Fruit fly (Drosophila melanogaster): Measurements from ENCODE around the gene Ugt307A1.

Ugt307A1 gene

DNA sequence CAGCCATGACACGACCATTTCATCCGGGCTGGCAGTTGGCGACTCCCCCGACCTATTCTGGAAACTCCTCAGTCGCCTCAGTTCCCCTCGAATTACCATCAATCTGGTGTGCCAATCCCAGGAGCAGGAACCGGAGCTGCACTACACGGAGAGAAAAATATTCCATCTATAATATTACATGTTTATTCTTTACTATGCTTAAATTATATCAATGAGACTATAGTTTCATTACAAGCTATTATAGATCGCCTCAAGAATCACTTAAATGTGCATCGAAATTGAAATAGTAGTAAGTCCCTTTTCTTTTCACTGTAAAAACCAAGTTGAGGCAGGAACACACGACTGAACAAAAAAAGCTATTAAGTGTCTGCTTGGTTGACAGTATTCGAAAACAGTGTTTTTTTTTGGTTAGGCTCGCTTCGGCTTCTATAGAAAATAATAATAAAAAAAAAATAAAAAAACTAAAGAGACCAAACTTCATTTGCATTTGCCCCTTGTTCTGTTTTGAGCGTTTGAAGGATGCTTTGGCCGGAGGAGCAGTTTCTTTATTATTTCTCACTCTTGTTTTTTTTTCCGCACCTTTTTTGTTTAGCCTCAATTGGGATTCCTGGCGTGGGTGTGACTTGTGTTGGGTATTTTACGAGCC, 8.4 kb downstream of the Ugt307A1 start (continued):
- TF ChIP-seq Ets96B (tag; optimal IDR thresholded peaks at IDR 0.05) (peak; percentile 94), dac (GFP tag; optimal IDR thresholded peaks at IDR 0.05) (peak; percentile 36), Hr4 (GFP tag; optimal IDR thresholded peaks at IDR 0.05) (peak; percentile 72), CG3032 (tag; optimal IDR thresholded peaks at IDR 0.05) (peak; percentile 89), Eip75B (GFP tag; optimal IDR thresholded peaks at IDR 0.05) (peak; percentile 85), CG1621 (tag; optimal IDR thresholded peaks at IDR 0.05) (peak; percentile 92), CG6276 (GFP tag; optimal IDR thresholded peaks at IDR 0.05) (peak; percentile 44), CG3919 (GFP tag; optimal IDR thresholded peaks at IDR 0.05) (peak; percentile 84), svp (GFP tag) (peak; percentile 71), CG16779 (tag; optimal IDR thresholded peaks at IDR 0.05) (peak; percentile 66), lz (GFP tag; optimal IDR thresholded peaks at IDR 0.05) (peak; percentile 61), Smox (GFP tag; optimal IDR thresholded peaks at IDR 0.05) (peak; percentile 42), esn (GFP tag; optimal IDR thresholded peaks at IDR 0.05) (peak; percentile 65), CG7368 (GFP tag; optimal IDR thresholded peaks at IDR 0.05) (peak; percentile 56), fkh (GFP tag; optimal IDR thresholded peaks at IDR 0.05) (no peak), Ets21C (GFP tag; optimal IDR thresholded peaks at IDR 0.05) (peak; percentile 30), CG34406 (GFP tag; optimal IDR thresholded peaks at IDR 0.05) (peak; percentile 72), CG32006 (GFP tag; optimal IDR thresholded peaks at IDR 0.05) (peak; percentile 80), Gug (GFP tag; IDR thresholded peaks at IDR 0.05) (peak; percentile 69; the same call in 1 of the 2 replicates), Met (GFP tag; optimal IDR thresholded peaks at IDR 0.05) (peak; percentile 47), salr (GFP tag; optimal IDR thresholded peaks at IDR 0.05) (peak; percentile 73 to 89)

DNA sequence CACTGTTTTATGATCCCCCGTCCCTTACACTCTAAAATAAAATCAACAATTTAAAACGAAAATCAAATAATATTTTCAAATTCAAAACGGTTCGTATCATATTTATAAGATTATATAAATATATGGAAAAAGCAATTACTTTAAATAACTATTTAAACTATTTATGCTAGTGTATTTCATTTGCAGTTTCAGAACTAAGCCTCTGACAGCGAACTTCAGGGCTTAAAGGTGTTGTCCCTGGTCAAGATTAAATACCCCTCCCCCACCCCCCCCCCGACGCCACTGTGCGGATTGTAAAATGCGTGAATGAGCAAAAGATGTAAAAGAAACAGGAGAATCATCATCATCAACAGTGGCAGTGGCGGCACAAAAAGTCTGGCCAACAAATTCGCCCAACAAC, 9.0 kb downstream of the Ugt307A1 start:
- peak; percentile 23 for TF ChIP-seq CG10631 (GFP tag; optimal IDR thresholded peaks at IDR 0.05)
- no peak for TF ChIP-seq CG15336 (GFP tag; IDR thresholded peaks at IDR 0.05)
- TF ChIP-seq Blimp-1 (GFP tag; optimal IDR thresholded peaks at IDR 0.05) = no peak
- TF ChIP-seq Ets96B (tag; optimal IDR thresholded peaks at IDR 0.05) = peak; percentile 52
- TF ChIP-seq Eip78C (GFP tag) = peak; percentile 62
- TF ChIP-seq dsx (GFP tag; optimal IDR thresholded peaks at IDR 0.05; ENCODE audit: poor library complexity, severe bottlenecking) = peak; percentile 68
- peak; percentile 3 for TF ChIP-seq CG3032 (tag; optimal IDR thresholded peaks at IDR 0.05)

DNA sequence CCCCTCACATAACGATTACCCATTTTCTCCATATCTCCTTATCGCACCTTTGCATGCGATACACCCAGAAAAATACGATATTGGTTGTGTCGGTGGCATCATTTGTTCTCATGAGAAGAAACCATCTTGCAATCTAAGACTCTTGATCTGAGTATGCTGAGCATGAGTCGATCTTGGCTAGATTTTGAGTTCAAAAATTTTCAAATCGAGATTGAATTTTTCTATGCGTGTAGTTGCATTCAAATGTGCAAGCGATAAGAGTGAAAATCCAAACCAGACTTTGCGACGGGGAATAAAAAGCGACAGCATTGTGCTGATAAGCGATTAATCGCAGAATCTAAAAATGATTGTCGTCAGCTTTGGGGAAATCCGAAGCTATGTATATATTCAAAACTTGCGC, 13.5 kb downstream of the Ugt307A1 start:
- TF ChIP-seq svp (GFP tag) (peak; percentile 64), CG9139 (GFP tag; optimal IDR thresholded peaks at IDR 0.05) (no peak), CG4318 (GFP tag; optimal IDR thresholded peaks at IDR 0.05) (no peak), OdsH (GFP tag; optimal IDR thresholded peaks at IDR 0.05) (peak; percentile 17), CG8119 (GFP tag; IDR thresholded peaks at IDR 0.05) (0 out of 3 replicates have a peak, but pooled peaks have one; percentile 21), Smox (GFP tag; optimal IDR thresholded peaks at IDR 0.05) (no peak), CG32006 (GFP tag; optimal IDR thresholded peaks at IDR 0.05) (peak; percentile 44), CG31627 (GFP tag; optimal IDR thresholded peaks at IDR 0.05) (no peak), vri (GFP tag; optimal IDR thresholded peaks at IDR 0.05) (no peak), esn (GFP tag; optimal IDR thresholded peaks at IDR 0.05) (peak; percentile 6), Hr39 (GFP tag; optimal IDR thresholded peaks at IDR 0.05) (peak; percentile 10), pdm3 (GFP tag; optimal IDR thresholded peaks at IDR 0.05) (peak; percentile 14), net (GFP tag; optimal IDR thresholded peaks at IDR 0.05) (peak; percentile 2), Sox15 (GFP tag; optimal IDR thresholded peaks at IDR 0.05) (no peak), CG1621 (tag; optimal IDR thresholded peaks at IDR 0.05) (no peak), Eip78C (GFP tag) (peak; percentile 59)

DNA sequence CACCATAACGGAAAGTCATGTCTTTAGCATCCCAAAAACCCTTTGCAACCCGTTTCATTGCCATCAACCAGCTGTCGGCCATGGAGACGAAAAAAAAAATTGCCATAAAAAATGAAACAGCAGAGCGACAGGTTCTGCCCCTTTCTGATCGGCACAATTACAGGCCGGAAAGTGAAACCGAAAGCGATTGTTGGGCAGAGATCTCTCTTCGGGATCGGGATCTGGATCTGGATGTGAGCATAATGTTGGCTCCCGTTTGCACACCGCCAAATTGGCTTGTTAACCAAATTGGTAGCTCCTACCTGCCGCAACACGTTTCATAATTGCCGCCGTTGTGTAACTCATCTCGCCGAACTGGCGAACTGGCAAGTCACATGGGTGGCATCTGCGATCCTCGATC, 14.4 kb downstream of the Ugt307A1 start:
- TF ChIP-seq Eip75B (GFP tag; optimal IDR thresholded peaks at IDR 0.05) (no peak), Blimp-1 (GFP tag; optimal IDR thresholded peaks at IDR 0.05) (peak; percentile 94), vri (GFP tag; optimal IDR thresholded peaks at IDR 0.05) (peak; percentile 16)

All from whole organism, prepupa.